Fruit fly (Drosophila melanogaster) whole organism, embryonic: Measurements from ENCODE around the gene CG8419.

Source experiments
- BtbVII ChIP-seq: fragments of 200-800 bp; sonication (Bioruptor generic); optimal IDR thresholded peaks from 3 replicates; lab custom pipeline; 2017; ENCODE audit warnings: missing biosample characterization, mild to moderate bottlenecking, missing genetic modification characterization
- CG10321 ChIP-seq: fragments of 200-800 bp; sonication (Bioruptor generic); IDR thresholded peaks from 2 replicates; pipeline ENCODE4 v1.3.6; 2022; ENCODE audit warnings: missing biosample characterization, missing genetic modification characterization
- CG10565 ChIP-seq: fragments of 200-800 bp; sonication (Bioruptor generic); optimal IDR thresholded peaks from 3 replicates; lab custom pipeline; 2016; ENCODE audit warnings: missing biosample characterization, mild to moderate bottlenecking, missing genetic modification characterization
- CG11456 ChIP-seq: fragments of 200-800 bp; sonication (Bioruptor generic); IDR thresholded peaks from 3 replicates; pipeline ENCODE4 v1.3.6; 2022; ENCODE audit warnings: missing biosample characterization, missing genetic modification characterization
- CG12299 ChIP-seq: fragments of 200-800 bp; sonication (Bioruptor generic); optimal IDR thresholded peaks from 2 replicates; lab custom pipeline; 2018; ENCODE audit warnings: missing biosample characterization, mild to moderate bottlenecking, missing genetic modification characterization
- CG14050 ChIP-seq: fragments of 200-800 bp; sonication (Bioruptor generic); IDR thresholded peaks from 3 replicates; pipeline ENCODE4 v1.3.6; 2022; ENCODE audit warnings: missing biosample characterization, missing genetic modification characterization
- CG15269 ChIP-seq: fragments of 200-800 bp; sonication (Bioruptor generic); optimal IDR thresholded peaks from 2 replicates; lab custom pipeline; 2018; ENCODE audit warnings: missing biosample characterization, mild to moderate bottlenecking, missing genetic modification characterization, moderate library complexity
- CG1647 ChIP-seq: fragments of 200-800 bp; sonication (Bioruptor generic); optimal IDR thresholded peaks from 3 replicates; lab custom pipeline; 2016; ENCODE audit warnings: missing biosample characterization, missing genetic modification characterization
- CG17568 ChIP-seq: fragments of 200-800 bp; sonication (Bioruptor generic); optimal IDR thresholded peaks from 2 replicates; lab custom pipeline; 2018; ENCODE audit warnings: missing biosample characterization, mild to moderate bottlenecking, missing genetic modification characterization, moderate library complexity
- CG17612 ChIP-seq: fragments of 200-800 bp; sonication (Bioruptor generic); IDR thresholded peaks from 2 replicates; pipeline ENCODE4 v1.3.6; 2022; ENCODE audit warnings: missing biosample characterization, missing genetic modification characterization
- CG6175 ChIP-seq: fragments of 200-800 bp; sonication (Bioruptor generic); IDR thresholded peaks from 3 replicates; pipeline ENCODE4 v1.3.6; 2022; ENCODE audit warnings: missing biosample characterization, missing genetic modification characterization
- CG6689 ChIP-seq: fragments of 200-800 bp; sonication (Bioruptor generic); IDR thresholded peaks from 2 replicates; pipeline ENCODE4 v1.3.6; 2022; ENCODE audit warnings: missing biosample characterization, missing genetic modification characterization
- CG7271 ChIP-seq: fragments of 200-800 bp; sonication (Bioruptor generic); optimal IDR thresholded peaks from 2 replicates; lab custom pipeline; 2018; ENCODE audit warnings: missing biosample characterization, mild to moderate bottlenecking, missing genetic modification characterization, moderate library complexity
- CG8089 ChIP-seq: fragments of 200-800 bp; sonication (Bioruptor generic); optimal IDR thresholded peaks from 3 replicates; lab custom pipeline; 2016; ENCODE audit warnings: missing biosample characterization, missing genetic modification characterization
- CG8359 ChIP-seq: fragments of 200-800 bp; sonication (Bioruptor generic); optimal IDR thresholded peaks from 2 replicates; lab custom pipeline; 2017; ENCODE audit warnings: missing biosample characterization, mild to moderate bottlenecking, missing genetic modification characterization, borderline replicate concordance
- CG9609 ChIP-seq: fragments of 200-800 bp; sonication (Bioruptor generic); optimal IDR thresholded peaks from 3 replicates; lab custom pipeline; 2016; ENCODE audit warnings: missing biosample characterization, missing genetic modification characterization
- CG9727 ChIP-seq: fragments of 200-800 bp; sonication (Bioruptor generic); optimal IDR thresholded peaks from 3 replicates; lab custom pipeline; 2017; ENCODE audit warnings: missing biosample characterization, mild to moderate bottlenecking, missing genetic modification characterization
- CkIIα-i1 ChIP-seq: fragments of 200-800 bp; sonication (Bioruptor generic); IDR thresholded peaks from 2 replicates; pipeline ENCODE4 v1.3.6; 2022; ENCODE audit warnings: missing biosample characterization, missing genetic modification characterization
- D ChIP-seq, 2 experiments: fragments of 200-800 bp in 1 of 2; fragments of >200 bp in 1 of 2; sonication (Bioruptor generic) in 1 of 2; optimal IDR thresholded peaks; 2 replicates in 1 of 2; 3 replicates in 1 of 2; lab custom pipeline; 2017; ENCODE audit warnings: mild to moderate bottlenecking in 1 of 2, missing biosample characterization in 1 of 2, missing genetic modification characterization in 1 of 2, missing genetic modification reagents in 1 of 2
- Dad ChIP-seq: fragments of 200-800 bp; sonication (Bioruptor generic); optimal IDR thresholded peaks from 3 replicates; lab custom pipeline; 2016; ENCODE audit warnings: missing biosample characterization, missing genetic modification characterization
- Drgx ChIP-seq: fragments of 200-800 bp; sonication (Bioruptor generic); IDR thresholded peaks from 2 replicates; pipeline ENCODE4 v1.3.6; 2022; ENCODE audit warnings: missing biosample characterization, missing genetic modification characterization
- E2f2 ChIP-seq: fragments of 200-800 bp; sonication (Bioruptor generic); IDR thresholded peaks from 2 replicates; pipeline ENCODE4 v1.3.6; 2022; ENCODE audit warnings: missing biosample characterization, missing genetic modification characterization
- HmgD ChIP-seq: fragments of 200-800 bp; sonication (Bioruptor generic); optimal IDR thresholded peaks from 3 replicates; lab custom pipeline; 2016; ENCODE audit warnings: missing biosample characterization, missing genetic modification characterization
- Max ChIP-seq: fragments of 200-800 bp; sonication (Bioruptor generic); optimal IDR thresholded peaks from 2 replicates; lab custom pipeline; 2016; ENCODE audit warnings: missing biosample characterization, mild to moderate bottlenecking, missing genetic modification characterization
- Med ChIP-seq: fragments of 200-800 bp; sonication (Bioruptor generic); peaks from one replicate; lab custom pipeline; 2016; ENCODE audit warnings: missing biosample characterization, missing genetic modification characterization, mild to moderate bottlenecking, inconsistent platforms, moderate library complexity
- Mes4 ChIP-seq: fragments of 200-800 bp; sonication (Bioruptor generic); optimal IDR thresholded peaks from 2 replicates; lab custom pipeline; 2016; ENCODE audit warnings: missing biosample characterization, missing genetic modification characterization
- Nf-YB ChIP-seq: fragments of 200-800 bp; sonication (Bioruptor generic); optimal IDR thresholded peaks from 3 replicates; lab custom pipeline; 2019; ENCODE audit warnings: missing biosample characterization, mild to moderate bottlenecking, missing genetic modification characterization, moderate library complexity
- Optix ChIP-seq: fragments of 200-800 bp; sonication (Bioruptor generic); IDR thresholded peaks from 3 replicates; pipeline ENCODE4 v1.3.6; 2022; ENCODE audit warnings: missing biosample characterization, missing genetic modification characterization
- Spps ChIP-seq: fragments of 200-800 bp; sonication (Bioruptor generic); optimal IDR thresholded peaks from 2 replicates; lab custom pipeline; 2018; ENCODE audit warnings: missing biosample characterization, mild to moderate bottlenecking, missing genetic modification characterization
- Taf1 ChIP-seq: fragments of 200-800 bp; sonication (Bioruptor generic); IDR thresholded peaks from 2 replicates; pipeline ENCODE4 v1.3.6; 2022; ENCODE audit warnings: missing biosample characterization, missing genetic modification characterization
- dimm ChIP-seq: fragments of 200-800 bp; sonication (Bioruptor generic); IDR thresholded peaks from 2 replicates; pipeline ENCODE4 v1.3.6; 2022; ENCODE audit warnings: missing biosample characterization, missing genetic modification characterization
- dm ChIP-seq: fragments of 200-800 bp; sonication (Bioruptor generic); optimal IDR thresholded peaks from 3 replicates; lab custom pipeline; 2016; ENCODE audit warnings: missing biosample characterization, missing genetic modification characterization
- ems ChIP-seq: fragments of 200-800 bp; sonication (Bioruptor generic); optimal IDR thresholded peaks from 3 replicates; lab custom pipeline; 2016; ENCODE audit warnings: missing biosample characterization, missing genetic modification characterization
- fd102C ChIP-seq: fragments of 200-800 bp; sonication (Bioruptor generic); optimal IDR thresholded peaks from 2 replicates; lab custom pipeline; 2018; ENCODE audit warnings: missing biosample characterization, mild to moderate bottlenecking, missing genetic modification characterization, moderate library complexity
- fd64A ChIP-seq: fragments of 200-800 bp; sonication (Bioruptor generic); optimal IDR thresholded peaks from 3 replicates; lab custom pipeline; 2018; ENCODE audit warnings: missing biosample characterization, mild to moderate bottlenecking, missing genetic modification characterization
- fd96Cb ChIP-seq: fragments of 200-800 bp; sonication (Bioruptor generic); optimal IDR thresholded peaks from 2 replicates; lab custom pipeline; 2018; ENCODE audit warnings: missing biosample characterization, mild to moderate bottlenecking, missing genetic modification characterization, moderate library complexity
- gce ChIP-seq: fragments of 200-800 bp; sonication (Bioruptor generic); IDR thresholded peaks from 3 replicates; pipeline ENCODE4 v1.3.6; 2022; ENCODE audit warnings: missing biosample characterization, missing genetic modification characterization
- gsb ChIP-seq: fragments of 200-800 bp; sonication (Bioruptor generic); IDR thresholded peaks from 2 replicates; pipeline ENCODE4 v1.3.6; 2022; ENCODE audit warnings: missing biosample characterization, missing genetic modification characterization
- hkb ChIP-seq, 2 experiments: fragments of 200-800 bp in 1 of 2; fragments of >200 bp in 1 of 2; sonication (Bioruptor generic) in 1 of 2; IDR thresholded peaks in 1 of 2; optimal IDR thresholded peaks in 1 of 2; 2 replicates each; pipeline versions ENCODE4 v1.3.6 to Lab custom; 2017 to 2022; ENCODE audit warnings: missing biosample characterization in 1 of 2, missing genetic modification characterization in 1 of 2
- maf-S ChIP-seq: fragments of 200-800 bp; sonication (Bioruptor generic); optimal IDR thresholded peaks from 2 replicates; lab custom pipeline; 2016; ENCODE audit warnings: missing biosample characterization, missing genetic modification characterization
- nau ChIP-seq: fragments of 200-800 bp; sonication (Bioruptor generic); optimal IDR thresholded peaks from 3 replicates; lab custom pipeline; 2017; ENCODE audit warnings: missing biosample characterization, mild to moderate bottlenecking, missing genetic modification characterization, missing genetic modification reagents
- odd ChIP-seq: fragments of 200-800 bp; sonication (Bioruptor generic); optimal IDR thresholded peaks from 2 replicates; lab custom pipeline; 2017; ENCODE audit warnings: missing biosample characterization, mild to moderate bottlenecking, missing genetic modification characterization
- onecut ChIP-seq: fragments of 200-800 bp; sonication (Bioruptor generic); IDR thresholded peaks from 2 replicates; pipeline ENCODE4 v1.3.6; 2022; ENCODE audit warnings: missing biosample characterization, missing genetic modification characterization
- phol ChIP-seq: fragments of 200-800 bp; sonication (Bioruptor generic); optimal IDR thresholded peaks from 3 replicates; lab custom pipeline; 2018; ENCODE audit warnings: missing biosample characterization, mild to moderate bottlenecking, missing genetic modification characterization, moderate library complexity
- sd ChIP-seq: fragments of 200-800 bp; sonication (Bioruptor generic); optimal IDR thresholded peaks from 3 replicates; lab custom pipeline; 2018; ENCODE audit warnings: missing biosample characterization, mild to moderate bottlenecking, missing genetic modification characterization, moderate library complexity
- sens ChIP-seq: fragments of 200-800 bp; sonication (Bioruptor generic); peaks from one replicate; lab custom pipeline; 2016; ENCODE audit warnings: missing biosample characterization, missing genetic modification characterization
- sr ChIP-seq: fragments of 200-800 bp; sonication (Bioruptor generic); IDR thresholded peaks from 3 replicates; pipeline ENCODE4 v1.3.6; 2022; ENCODE audit warnings: missing biosample characterization, missing genetic modification characterization
- sug ChIP-seq: fragments of 200-800 bp; optimal IDR thresholded peaks from 2 replicates; lab custom pipeline; 2019; ENCODE audit warnings: missing biosample characterization, mild to moderate bottlenecking, missing genetic modification characterization, moderate library complexity
- twi ChIP-seq: fragments of 200-800 bp; optimal IDR thresholded peaks from 2 replicates; lab custom pipeline; 2019; ENCODE audit warnings: missing biosample characterization, mild to moderate bottlenecking, missing genetic modification characterization, moderate library complexity
- unc-4 ChIP-seq: fragments of 200-800 bp; sonication (Bioruptor generic); IDR thresholded peaks from 2 replicates; pipeline ENCODE4 v1.3.6; 2022; ENCODE audit warnings: missing biosample characterization, missing genetic modification characterization; ENCODE audit not compliant: partially characterized antibody
- unpg ChIP-seq: fragments of 200-800 bp; sonication (Bioruptor generic); optimal IDR thresholded peaks from 3 replicates; lab custom pipeline; 2018; ENCODE audit warnings: missing biosample characterization, mild to moderate bottlenecking, missing genetic modification characterization, moderate library complexity

CG8419 gene

DNA sequence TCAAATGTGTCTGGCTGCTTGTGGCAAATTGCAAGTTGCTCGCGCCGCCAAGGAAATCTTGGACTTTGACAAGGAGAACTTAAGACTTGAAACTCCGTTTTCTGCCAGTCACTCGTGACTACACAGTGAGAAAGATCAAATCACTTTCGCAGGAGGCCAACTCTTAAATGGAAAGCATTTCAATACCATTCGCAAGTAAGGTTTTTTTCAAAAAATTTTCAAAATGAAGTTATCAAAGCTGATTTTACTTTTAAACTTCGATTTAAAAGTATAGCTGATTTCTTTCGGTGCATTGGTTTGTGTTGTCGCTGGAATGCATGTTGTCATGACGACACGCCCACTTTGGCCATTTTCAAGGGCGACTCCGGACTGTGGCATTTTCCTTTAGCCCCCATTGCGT, 26.4 kb downstream of the CG8419 start:
- TF ChIP-seq ems (GFP tag; lab: Kevin White, UChicago), result no peak
- no peak for TF ChIP-seq D (optimal IDR thresholded peaks at IDR 0.05; lab: Kevin White, UChicago)
- no peak for TF ChIP-seq D (GFP tag; optimal IDR thresholded peaks at IDR 0.05; lab: Kevin White, UChicago)
- no peak for TF ChIP-seq CG17612 (GFP tag; lab: Robert Waterston, UW)
- TF ChIP-seq Taf1 (GFP tag; lab: Robert Waterston, UW), result no peak
- no peak for TF ChIP-seq CG17568
- TF ChIP-seq unc-4 (GFP tag; lab: Robert Waterston, UW), result no peak
- TF ChIP-seq nau (GFP tag; lab: Kevin White, UChicago), result no peak
- no peak for TF ChIP-seq E2f2 (GFP tag; lab: Robert Waterston, UW)
- TF ChIP-seq BtbVII, result no peak
- no peak for TF ChIP-seq hkb (optimal IDR thresholded peaks at IDR 0.05; lab: Kevin White, UChicago)
- no peak for TF ChIP-seq hkb (GFP tag; IDR thresholded peaks at IDR 0.05; lab: Robert Waterston, UW)
- no peak for TF ChIP-seq CG1647 (GFP tag; lab: Kevin White, UChicago)
- peak; percentile 28; the same call in 1 of the 2 replicates for TF ChIP-seq CG6689 (GFP tag; lab: Robert Waterston, UW)
- no peak for TF ChIP-seq Spps (tag; lab: Kevin White, UChicago)
- TF ChIP-seq twi (tag; lab: Kevin White, UChicago), result no peak
- TF ChIP-seq CG9609 (GFP tag; lab: Kevin White, UChicago), result no peak
- no peak for TF ChIP-seq CG14050 (GFP tag; lab: Robert Waterston, UW)
- no peak for TF ChIP-seq CG15269 (tag; lab: Kevin White, UChicago)
- peak; percentile 27 for TF ChIP-seq sd (tag; lab: Kevin White, UChicago)
- TF ChIP-seq CkIIα-i1 (GFP tag; lab: Robert Waterston, UW), result no peak
- TF ChIP-seq onecut (GFP tag; lab: Robert Waterston, UW), result no peak
- no peak for TF ChIP-seq Dad (GFP tag; lab: Kevin White, UChicago)
- TF ChIP-seq fd96Cb (tag; lab: Kevin White, UChicago), result peak; percentile 7
- TF ChIP-seq CG11456 (GFP tag; lab: Robert Waterston, UW), result no peak
- no peak for TF ChIP-seq CG8089 (GFP tag; lab: Kevin White, UChicago)
- no peak for TF ChIP-seq sug (tag; lab: Kevin White, UChicago)
- no peak for TF ChIP-seq gce (GFP tag; lab: Robert Waterston, UW)
- no peak for TF ChIP-seq CG8359 (GFP tag; lab: Kevin White, UChicago)
- 0 out of 3 replicates have a peak, but pooled peaks have one; percentile 4 for TF ChIP-seq sr (GFP tag; lab: Robert Waterston, UW)
- no peak for TF ChIP-seq Optix
- peak; percentile 58 for TF ChIP-seq sens (GFP tag; lab: Kevin White, UChicago)
- TF ChIP-seq CG10321, result no peak
- no peak for TF ChIP-seq CG7271 (tag; lab: Kevin White, UChicago)
- no peak for TF ChIP-seq maf-S
- TF ChIP-seq HmgD (GFP tag; lab: Kevin White, UChicago), result no peak
- peak; percentile 66 for TF ChIP-seq Med (GFP tag; lab: Kevin White, UChicago)
- TF ChIP-seq gsb (GFP tag; lab: Robert Waterston, UW), result no peak
- TF ChIP-seq Max (GFP tag; lab: Kevin White, UChicago), result no peak
- peak; percentile 30 for TF ChIP-seq phol (tag; lab: Kevin White, UChicago)
- TF ChIP-seq Nf-YB, result no peak
- no peak for TF ChIP-seq dm (GFP tag; lab: Kevin White, UChicago)
- no peak for TF ChIP-seq CG9727
- TF ChIP-seq dimm (GFP tag; lab: Robert Waterston, UW), result no peak
- TF ChIP-seq Drgx (GFP tag; lab: Robert Waterston, UW), result peak; percentile 87
- TF ChIP-seq CG10565, result no peak
- TF ChIP-seq fd64A (GFP tag; lab: Kevin White, UChicago), result no peak
- TF ChIP-seq fd102C (GFP tag; lab: Kevin White, UChicago), result no peak
- TF ChIP-seq CG6175, result no peak
- peak; percentile 8 for TF ChIP-seq unpg
- no peak for TF ChIP-seq odd (GFP tag; lab: Kevin White, UChicago)
- no peak for TF ChIP-seq Mes4 (GFP tag; lab: Kevin White, UChicago)
- no peak for TF ChIP-seq CG12299 (tag; lab: Kevin White, UChicago)
